Worm (Caenorhabditis elegans) whole organism, L2 larva: Measurements from ENCODE around the gene srlf-19.

Experiments used
- F13H6.1 ChIP-seq: sonication (generic microtip); optimal IDR thresholded peaks from 2 replicates; lab custom pipeline; 2016; ENCODE audit warnings: missing genetic modification characterization, missing compliant biosample characterization
- ama-1 ChIP-seq: fragments of 150-350 bp; optimal IDR thresholded peaks from 2 replicates; lab custom pipeline; 2018; ENCODE audit warnings: inconsistent platforms
- crh-2 ChIP-seq: sonication (generic microtip); optimal IDR thresholded peaks from 2 replicates; lab custom pipeline; 2017; ENCODE audit warnings: missing biosample characterization, missing genetic modification characterization
- elt-1 ChIP-seq: fragments of 150-350 bp; optimal IDR thresholded peaks from 2 replicates; lab custom pipeline; 2014; ENCODE audit warnings: missing biosample characterization, missing genetic modification characterization
- elt-3 ChIP-seq: sonication (generic microtip); optimal IDR thresholded peaks from 2 replicates; lab custom pipeline; 2017; ENCODE audit warnings: missing biosample characterization, missing genetic modification characterization
- lin-39 ChIP-seq: fragments of 150-350 bp; optimal IDR thresholded peaks from 2 replicates; lab custom pipeline; 2014; ENCODE audit warnings: missing biosample characterization, missing genetic modification reagents, missing genetic modification characterization
- unc-39 ChIP-seq: fragments of 150-350 bp; optimal IDR thresholded peaks from 2 replicates; lab custom pipeline; 2014; ENCODE audit warnings: missing biosample characterization, missing genetic modification characterization

DNA sequence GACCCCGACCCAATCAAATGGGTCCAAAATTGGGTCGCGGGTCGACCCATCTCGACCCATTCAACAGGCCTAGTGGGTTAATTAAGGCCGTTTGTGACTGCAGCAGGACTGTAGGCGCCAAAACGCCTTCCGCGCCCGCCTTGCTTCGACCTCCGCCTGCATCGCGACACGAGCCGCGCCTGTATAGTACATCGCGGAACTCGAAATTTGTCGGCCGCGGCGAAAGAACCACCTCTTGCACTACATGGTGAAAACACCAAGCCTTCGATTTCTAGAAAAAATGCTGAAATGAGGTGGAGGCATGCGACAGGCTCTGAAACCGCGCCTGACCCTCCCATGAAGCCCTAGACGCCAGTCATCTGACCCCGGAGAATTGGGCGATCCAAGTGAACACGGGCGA, 17.3 kb upstream of the srlf-19 start:
- TF ChIP-seq F13H6.1 (tag; lab: Kevin White, UChicago): no peak
- no peak for TF ChIP-seq crh-2 (tag; lab: Kevin White, UChicago)
- TF ChIP-seq unc-39 (tag; lab: Kevin White, UChicago): no peak
- TF ChIP-seq lin-39 (tag; lab: Kevin White, UChicago): no peak
- no peak for TF ChIP-seq elt-1 (tag; lab: Kevin White, UChicago)
- no peak for TF ChIP-seq elt-3 (tag; lab: Kevin White, UChicago)
- no peak for TF ChIP-seq ama-1
